Worm (Caenorhabditis elegans) whole organism, L2 larva: ENCODE results near the gene F26G1.5.

Experiments
- C34F6.9 ChIP-seq: fragments of 150-350 bp; optimal IDR thresholded peaks from 2 replicates; lab custom pipeline; 2014; ENCODE audit warnings: missing biosample characterization, missing genetic modification characterization
- F13H6.1 ChIP-seq: sonication (generic microtip); optimal IDR thresholded peaks from 2 replicates; lab custom pipeline; 2016; ENCODE audit warnings: missing genetic modification characterization, missing compliant biosample characterization
- R02D3.7 ChIP-seq: fragments of 150-350 bp; optimal IDR thresholded peaks from 2 replicates; lab custom pipeline; 2014; ENCODE audit warnings: missing biosample characterization, missing genetic modification characterization
- Y55F3AM.14 ChIP-seq: fragments of 200-800 bp; sonication (Bioruptor generic); optimal IDR thresholded peaks from 2 replicates; lab custom pipeline; 2018; ENCODE audit warnings: mild to moderate bottlenecking, missing genetic modification characterization, missing compliant biosample characterization
- alr-1 ChIP-seq: fragments of 150-350 bp; optimal IDR thresholded peaks from 2 replicates; lab custom pipeline; 2014; ENCODE audit warnings: missing biosample characterization, missing genetic modification characterization
- aly-2 ChIP-seq: fragments of 150-350 bp; optimal IDR thresholded peaks from 2 replicates; lab custom pipeline; 2014; ENCODE audit warnings: missing biosample characterization, missing genetic modification characterization
- blmp-1 ChIP-seq: sonication (generic microtip); optimal IDR thresholded peaks from 2 replicates; lab custom pipeline; 2017; ENCODE audit warnings: missing genetic modification characterization, mild to moderate bottlenecking, missing compliant biosample characterization, antibody characterized with exemption, moderate library complexity; ENCODE audit not compliant: insufficient read depth
- ceh-16 ChIP-seq: fragments of 150-350 bp; optimal IDR thresholded peaks from 2 replicates; lab custom pipeline; 2014; ENCODE audit warnings: missing biosample characterization, missing genetic modification characterization
- ceh-82 ChIP-seq: fragments of 150-350 bp; optimal IDR thresholded peaks from 2 replicates; lab custom pipeline; 2014; ENCODE audit warnings: missing biosample characterization, missing genetic modification characterization
- crh-2 ChIP-seq: sonication (generic microtip); optimal IDR thresholded peaks from 2 replicates; lab custom pipeline; 2017; ENCODE audit warnings: missing biosample characterization, missing genetic modification characterization
- elt-3 ChIP-seq: sonication (generic microtip); optimal IDR thresholded peaks from 2 replicates; lab custom pipeline; 2017; ENCODE audit warnings: missing biosample characterization, missing genetic modification characterization
- fos-1 ChIP-seq: fragments of 150-350 bp; optimal IDR thresholded peaks from 2 replicates; lab custom pipeline; 2014; ENCODE audit warnings: missing biosample characterization, missing genetic modification characterization
- gmeb-1 ChIP-seq: fragments of 150-350 bp; optimal IDR thresholded peaks from 2 replicates; lab custom pipeline; 2014; ENCODE audit warnings: missing biosample characterization, missing genetic modification characterization
- lin-11 ChIP-seq: fragments of 150-350 bp; sonication (generic microtip); optimal IDR thresholded peaks from 2 replicates; lab custom pipeline; 2014; ENCODE audit warnings: missing biosample characterization, missing genetic modification characterization, inconsistent platforms, mixed read lengths
- lin-13 ChIP-seq: fragments of 150-350 bp; optimal IDR thresholded peaks from 2 replicates; lab custom pipeline; 2014; ENCODE audit warnings: missing biosample characterization, missing genetic modification reagents, missing genetic modification characterization
- lin-39 ChIP-seq: fragments of 150-350 bp; optimal IDR thresholded peaks from 2 replicates; lab custom pipeline; 2014; ENCODE audit warnings: missing biosample characterization, missing genetic modification reagents, missing genetic modification characterization
- lsy-2 ChIP-seq, 2 experiments: fragments of 150-350 bp in 1 of 2; sonication (generic microtip) in 1 of 2; optimal IDR thresholded peaks; 2 replicates each; lab custom pipeline; 2014 to 2017; ENCODE audit warnings: missing biosample characterization in 2 of 2, missing genetic modification characterization in 2 of 2
- mab-5 ChIP-seq: fragments of 150-350 bp; optimal IDR thresholded peaks from 2 replicates; lab custom pipeline; 2014; ENCODE audit warnings: missing biosample characterization, missing genetic modification characterization
- mbf-1 ChIP-seq: sonication (generic microtip); optimal IDR thresholded peaks from 2 replicates; lab custom pipeline; 2017; ENCODE audit warnings: missing biosample characterization, missing genetic modification characterization
- mdl-1 ChIP-seq, 2 experiments: fragments of 150-350 bp in 1 of 2; sonication (generic microtip) in 1 of 2; optimal IDR thresholded peaks; 2 replicates each; lab custom pipeline; 2017; ENCODE audit warnings: missing biosample characterization in 2 of 2, missing genetic modification characterization in 2 of 2
- nhr-10 ChIP-seq: sonication (generic microtip); optimal IDR thresholded peaks from 2 replicates; lab custom pipeline; 2017; ENCODE audit warnings: missing biosample characterization, missing genetic modification characterization
- nhr-11 ChIP-seq: fragments of 150-350 bp; optimal IDR thresholded peaks from 2 replicates; lab custom pipeline; 2014; ENCODE audit warnings: missing biosample characterization, missing genetic modification characterization
- nhr-12 ChIP-seq: fragments of 150-350 bp; optimal IDR thresholded peaks from 2 replicates; lab custom pipeline; 2014; ENCODE audit warnings: missing biosample characterization, missing genetic modification characterization
- nhr-129 ChIP-seq: fragments of 150-350 bp; optimal IDR thresholded peaks from 2 replicates; lab custom pipeline; 2014; ENCODE audit warnings: missing biosample characterization, missing genetic modification characterization
- nhr-23 ChIP-seq: fragments of 150-350 bp; optimal IDR thresholded peaks from 2 replicates; lab custom pipeline; 2014; ENCODE audit warnings: missing biosample characterization, missing genetic modification reagents, missing genetic modification characterization
- nhr-237 ChIP-seq: fragments of 150-350 bp; optimal IDR thresholded peaks from 2 replicates; lab custom pipeline; 2014; ENCODE audit warnings: missing biosample characterization, missing genetic modification characterization
- nhr-25 ChIP-seq: fragments of 150-350 bp; sonication (generic microtip); optimal IDR thresholded peaks from 3 replicates; lab custom pipeline; 2014; ENCODE audit warnings: missing biosample characterization, missing genetic modification characterization
- nhr-77 ChIP-seq: fragments of 150-350 bp; optimal IDR thresholded peaks from 2 replicates; lab custom pipeline; 2014; ENCODE audit warnings: missing biosample characterization, missing genetic modification characterization
- peb-1 ChIP-seq: fragments of 150-350 bp; optimal IDR thresholded peaks from 2 replicates; lab custom pipeline; 2014; ENCODE audit warnings: missing biosample characterization, missing genetic modification characterization
- sem-4 ChIP-seq: fragments of 150-350 bp; optimal IDR thresholded peaks from 2 replicates; lab custom pipeline; 2014; ENCODE audit warnings: missing biosample characterization, missing genetic modification reagents, missing genetic modification characterization
- skn-1 ChIP-seq: sonication (generic microtip); optimal IDR thresholded peaks from 2 replicates; lab custom pipeline; 2017; ENCODE audit warnings: missing biosample characterization, missing genetic modification characterization
- sma-3 ChIP-seq: sonication (generic microtip); optimal IDR thresholded peaks from 2 replicates; lab custom pipeline; 2016; ENCODE audit warnings: missing genetic modification reagents, missing genetic modification characterization, missing compliant biosample characterization
- sma-9 ChIP-seq, 2 experiments: fragments of 150-350 bp in 1 of 2; sonication (generic microtip) in 1 of 2; optimal IDR thresholded peaks; 2 replicates each; lab custom pipeline; 2014 to 2016; ENCODE audit warnings: missing genetic modification characterization in 2 of 2, mild to moderate bottlenecking in 1 of 2, missing biosample characterization in 1 of 2, missing compliant biosample characterization in 1 of 2, missing genetic modification reagents in 1 of 2, moderate library complexity in 1 of 2
- snpc-4 ChIP-seq: fragments of 150-350 bp; optimal IDR thresholded peaks from 2 replicates; lab custom pipeline; 2014; ENCODE audit warnings: missing biosample characterization, missing genetic modification characterization
- unc-39 ChIP-seq: fragments of 150-350 bp; optimal IDR thresholded peaks from 2 replicates; lab custom pipeline; 2014; ENCODE audit warnings: missing biosample characterization, missing genetic modification characterization
- unc-55 ChIP-seq: fragments of 150-350 bp; sonication (generic microtip); optimal IDR thresholded peaks from 3 replicates; lab custom pipeline; 2014; ENCODE audit warnings: missing biosample characterization, missing genetic modification reagents, missing genetic modification characterization
- unc-62 ChIP-seq: fragments of 150-350 bp; optimal IDR thresholded peaks from 2 replicates; lab custom pipeline; 2014; ENCODE audit warnings: missing biosample characterization, missing genetic modification reagents, missing genetic modification characterization
- zag-1 ChIP-seq: fragments of 150-350 bp; optimal IDR thresholded peaks from 2 replicates; lab custom pipeline; 2014; ENCODE audit warnings: missing biosample characterization, missing genetic modification characterization
- ztf-1 ChIP-seq: fragments of 200-800 bp; sonication (Bioruptor generic); conservative IDR thresholded peaks from 2 replicates; pipeline ENCODE4 v1.3.6; 2022; ENCODE audit warnings: missing genetic modification characterization, missing compliant biosample characterization
- ztf-11 ChIP-seq: sonication (generic microtip); optimal IDR thresholded peaks from 2 replicates; lab custom pipeline; 2017; ENCODE audit warnings: missing biosample characterization, missing genetic modification characterization

The F26G1.5 gene

DNA sequence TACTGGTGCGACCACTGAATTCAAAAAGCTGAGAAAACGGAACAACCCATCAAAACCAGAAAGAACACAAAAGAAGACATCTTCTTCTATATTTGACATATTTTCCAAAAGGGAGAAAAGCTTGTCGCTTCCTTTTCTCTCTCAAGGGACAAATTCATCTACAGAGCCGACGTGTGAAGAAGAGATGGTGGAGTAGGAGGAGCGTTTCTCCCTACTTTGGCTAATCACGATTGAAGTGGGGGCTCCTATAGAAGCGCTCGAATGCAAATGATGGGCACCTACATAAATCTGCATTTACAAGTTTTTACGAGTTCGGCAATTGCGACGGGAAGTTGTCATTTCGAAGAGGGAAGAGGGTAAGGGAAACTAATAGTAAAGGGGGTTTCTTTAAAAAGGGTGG lies 35.1 kb upstream of the F26G1.5 start:
- TF ChIP-seq nhr-11: no peak
- no peak for TF ChIP-seq F13H6.1 (tag; lab: Kevin White, UChicago)
- TF ChIP-seq nhr-23 (tag; lab: Kevin White, UChicago): no peak
- TF ChIP-seq crh-2 (tag; lab: Kevin White, UChicago): no peak
- no peak for TF ChIP-seq ceh-82 (tag; lab: Kevin White, UChicago)
- no peak for TF ChIP-seq alr-1 (tag; lab: Kevin White, UChicago)
- no peak for TF ChIP-seq zag-1
- no peak for TF ChIP-seq elt-3 (tag; lab: Kevin White, UChicago)
- TF ChIP-seq unc-55 (GFP tag; lab: Kevin White, UChicago): no peak
- TF ChIP-seq nhr-12 (tag; lab: Kevin White, UChicago): no peak
- peak; percentile 68 for TF ChIP-seq mab-5 (tag; lab: Kevin White, UChicago)
- TF ChIP-seq Y55F3AM.14 (GFP tag; lab: Kevin White, UChicago): peak; percentile 3
- TF ChIP-seq R02D3.7 (tag; lab: Kevin White, UChicago): no peak
- TF ChIP-seq mdl-1 (tag; optimal IDR thresholded peaks at IDR 0.05; lab: Kevin White, UChicago): no peak
- no peak for TF ChIP-seq sma-3
- TF ChIP-seq ceh-16 (tag; lab: Kevin White, UChicago): no peak
- TF ChIP-seq, all 48 proteins: peak for 2

- TF ChIP-seq skn-1 (tag; lab: Kevin White, UChicago) (no peak), R02D3.7 (tag; lab: Kevin White, UChicago) (no peak), ztf-1 (GFP tag; lab: Robert Waterston, UW) (no peak), lsy-2 (tag; optimal IDR thresholded peaks at IDR 0.05; lab: Kevin White, UChicago) (peak in 1 of 2 experiments; percentile 40), unc-62 (no peak), nhr-10 (tag; lab: Kevin White, UChicago) (no peak), peb-1 (no peak), gmeb-1 (tag; lab: Kevin White, UChicago) (no peak), lin-39 (tag; lab: Kevin White, UChicago) (no peak), nhr-129 (peak; percentile 16), sma-9 (GFP tag; optimal IDR thresholded peaks at IDR 0.05; lab: Kevin White, UChicago) (peak; percentile 48), sma-9 (tag; optimal IDR thresholded peaks at IDR 0.05; lab: Kevin White, UChicago) (no peak), sem-4 (tag; lab: Kevin White, UChicago) (no peak), fos-1 (no peak), F13H6.1 (tag; lab: Kevin White, UChicago) (peak; percentile 35), C34F6.9 (tag; lab: Kevin White, UChicago) (no peak), mbf-1 (tag; lab: Kevin White, UChicago) (no peak), lin-13 (GFP tag; lab: Kevin White, UChicago) (no peak), ceh-16 (tag; lab: Kevin White, UChicago) (no peak), nhr-11 (no peak)
Observed at ce11 chrII:4805799-4806198, 34.6 kb upstream of the F26G1.5 start.

DNA sequence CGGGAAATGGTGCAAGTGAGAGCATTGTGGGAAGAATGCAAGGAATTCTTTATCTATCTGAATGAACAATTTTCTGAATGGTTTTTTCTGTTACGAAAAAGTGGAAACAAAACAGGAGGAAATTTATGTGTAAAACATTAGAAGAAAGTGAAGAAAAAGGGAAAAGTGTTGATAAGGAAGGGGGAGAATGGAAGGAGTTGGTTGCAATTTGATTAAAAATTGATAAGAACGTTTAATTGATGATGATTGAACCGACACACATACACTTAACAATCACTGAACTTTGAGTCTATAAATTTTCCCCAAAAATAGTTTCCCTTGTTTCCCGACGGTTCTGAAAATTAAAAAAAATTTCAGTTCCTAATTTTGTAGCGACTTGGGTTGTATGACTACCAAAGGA lies 31.7 kb upstream of the F26G1.5 start:
- TF ChIP-seq crh-2 (tag; lab: Kevin White, UChicago) (peak; percentile 24), aly-2 (tag; lab: Kevin White, UChicago) (no peak), blmp-1 (peak; percentile 77), fos-1 (peak; percentile 83)

ce11 chrII:4800524-4800923 lies 29.3 kb upstream of the F26G1.5 start:
- TF ChIP-seq nhr-77 (tag; lab: Kevin White, UChicago) (no peak), unc-55 (GFP tag; lab: Kevin White, UChicago) (no peak), elt-3 (tag; lab: Kevin White, UChicago) (no peak), unc-39 (no peak), ztf-11 (tag; lab: Kevin White, UChicago) (no peak), ceh-16 (tag; lab: Kevin White, UChicago) (no peak), lin-39 (tag; lab: Kevin White, UChicago) (no peak), lin-11 (tag; lab: Kevin White, UChicago) (no peak), unc-62 (no peak), nhr-25 (no peak), snpc-4 (tag; lab: Kevin White, UChicago) (no peak), nhr-129 (no peak), sma-9 (GFP tag; optimal IDR thresholded peaks at IDR 0.05; lab: Kevin White, UChicago) (no peak), sma-9 (tag; optimal IDR thresholded peaks at IDR 0.05; lab: Kevin White, UChicago) (no peak), nhr-237 (tag; lab: Kevin White, UChicago) (no peak)
